Fruit fly (Drosophila melanogaster) whole organism, embryonic: ENCODE data around the gene CG5815.

Source experiments
- BEAF-32 ChIP-seq: fragments of 200-800 bp; sonication (Bioruptor generic); optimal IDR thresholded peaks from 3 replicates; lab custom pipeline; 2017; ENCODE audit warnings: missing biosample characterization, missing genetic modification characterization, mild to moderate bottlenecking, moderate library complexity, missing genetic modification reagents
- CG10462 ChIP-seq: fragments of 200-800 bp; sonication (Bioruptor generic); optimal IDR thresholded peaks from 2 replicates; lab custom pipeline; 2016; ENCODE audit warnings: missing biosample characterization, missing genetic modification characterization
- CG11085 ChIP-seq: fragments of 200-800 bp; sonication (Bioruptor generic); IDR thresholded peaks from 2 replicates; pipeline ENCODE4 v1.3.6; 2022; ENCODE audit warnings: missing biosample characterization, missing genetic modification characterization
- CG13624 ChIP-seq: fragments of 200-800 bp; sonication (Bioruptor generic); optimal IDR thresholded peaks from 2 replicates; lab custom pipeline; 2016; ENCODE audit warnings: missing biosample characterization, missing genetic modification characterization
- CG14965 ChIP-seq: fragments of 200-800 bp; sonication (Bioruptor generic); optimal IDR thresholded peaks from 2 replicates; lab custom pipeline; 2016; ENCODE audit warnings: missing biosample characterization, missing genetic modification characterization, borderline replicate concordance
- CG1603 ChIP-seq: fragments of 200-800 bp; sonication (Bioruptor generic); optimal IDR thresholded peaks from 2 replicates; lab custom pipeline; 2019; ENCODE audit warnings: missing biosample characterization, mild to moderate bottlenecking, missing genetic modification characterization, moderate library complexity
- CG18619 ChIP-seq: fragments of 200-800 bp; sonication (Bioruptor generic); optimal IDR thresholded peaks from 3 replicates; lab custom pipeline; 2017; ENCODE audit warnings: missing biosample characterization, mild to moderate bottlenecking, missing genetic modification characterization
- CG2116 ChIP-seq: fragments of 200-800 bp; sonication (Bioruptor generic); optimal IDR thresholded peaks from 3 replicates; lab custom pipeline; 2018; ENCODE audit warnings: missing biosample characterization, mild to moderate bottlenecking, missing genetic modification characterization
- CG2202 ChIP-seq: fragments of 200-800 bp; sonication (Bioruptor generic); optimal IDR thresholded peaks from 2 replicates; lab custom pipeline; 2018; ENCODE audit warnings: missing biosample characterization, mild to moderate bottlenecking, missing genetic modification characterization
- CG32767 ChIP-seq: fragments of 200-800 bp; sonication (Bioruptor generic); IDR thresholded peaks from 2 replicates; pipeline ENCODE4 v1.3.6; 2022; ENCODE audit warnings: missing biosample characterization, missing genetic modification characterization
- CG3281 ChIP-seq: fragments of 200-800 bp; sonication (Bioruptor generic); optimal IDR thresholded peaks from 3 replicates; lab custom pipeline; 2017; ENCODE audit warnings: missing biosample characterization, mild to moderate bottlenecking, missing genetic modification characterization
- CG34376 ChIP-seq: fragments of 200-800 bp; sonication (Bioruptor generic); optimal IDR thresholded peaks from 2 replicates; lab custom pipeline; 2018; ENCODE audit warnings: missing biosample characterization, mild to moderate bottlenecking, missing genetic modification characterization
- CG5953 ChIP-seq: fragments of 200-800 bp; sonication (Bioruptor generic); IDR thresholded peaks from 2 replicates; pipeline ENCODE4 v1.3.6; 2022; ENCODE audit warnings: missing biosample characterization, missing genetic modification characterization
- CG6254 ChIP-seq: fragments of 200-800 bp; sonication (Bioruptor generic); optimal IDR thresholded peaks from 3 replicates; lab custom pipeline; 2017; ENCODE audit warnings: mild to moderate bottlenecking, missing biosample characterization, missing genetic modification reagents, missing genetic modification characterization
- CG8388 ChIP-seq: fragments of 200-800 bp; sonication (Bioruptor generic); optimal IDR thresholded peaks from 2 replicates; lab custom pipeline; 2019; ENCODE audit warnings: missing biosample characterization, mild to moderate bottlenecking, missing genetic modification characterization, moderate library complexity
- CG8478 ChIP-seq: fragments of >200 bp; optimal IDR thresholded peaks from 2 replicates; lab custom pipeline; 2018
- Chrac-16 ChIP-seq: fragments of 200-800 bp; sonication (Bioruptor generic); optimal IDR thresholded peaks from 3 replicates; lab custom pipeline; 2016; ENCODE audit warnings: missing biosample characterization, missing genetic modification characterization
- Dbx ChIP-seq: fragments of 200-800 bp; sonication (Bioruptor generic); IDR thresholded peaks from 3 replicates; pipeline ENCODE4 v1.3.6; 2022; ENCODE audit warnings: missing biosample characterization, missing genetic modification characterization
- Deaf1 ChIP-seq: fragments of 200-800 bp; optimal IDR thresholded peaks from 3 replicates; lab custom pipeline; 2019; ENCODE audit warnings: missing biosample characterization, mild to moderate bottlenecking, missing genetic modification characterization, moderate library complexity
- Dll ChIP-seq: fragments of 200-800 bp; sonication (Bioruptor generic); IDR thresholded peaks from 4 replicates; pipeline ENCODE4 v1.3.6; 2022; ENCODE audit warnings: missing biosample characterization, missing genetic modification characterization; ENCODE audit not compliant: partially characterized antibody
- Fer2 ChIP-seq: fragments of 200-800 bp; sonication (Bioruptor generic); optimal IDR thresholded peaks from 2 replicates; lab custom pipeline; 2018; ENCODE audit warnings: missing biosample characterization, mild to moderate bottlenecking, missing genetic modification characterization, moderate library complexity
- Mad ChIP-seq: fragments of 200-800 bp; sonication (Bioruptor generic); optimal IDR thresholded peaks from 2 replicates; lab custom pipeline; 2016; ENCODE audit warnings: missing biosample characterization, missing genetic modification characterization
- Med ChIP-seq: fragments of 200-800 bp; sonication (Bioruptor generic); peaks from one replicate; lab custom pipeline; 2016; ENCODE audit warnings: missing biosample characterization, missing genetic modification characterization, mild to moderate bottlenecking, inconsistent platforms, moderate library complexity
- Side ChIP-seq: fragments of 200-800 bp; sonication (Bioruptor generic); optimal IDR thresholded peaks from 2 replicates; lab custom pipeline; 2016; ENCODE audit warnings: missing biosample characterization, missing genetic modification characterization
- Sox100B ChIP-seq: fragments of 200-800 bp; sonication (Bioruptor generic); optimal IDR thresholded peaks from 3 replicates; lab custom pipeline; 2018; ENCODE audit warnings: missing biosample characterization, mild to moderate bottlenecking, missing genetic modification characterization
- al ChIP-seq: fragments of 200-800 bp; sonication (Bioruptor generic); IDR thresholded peaks from 2 replicates; pipeline ENCODE4 v1.3.6; 2022; ENCODE audit warnings: missing biosample characterization, missing genetic modification characterization
- ase ChIP-seq: fragments of 200-800 bp; sonication (Bioruptor generic); IDR thresholded peaks from 3 replicates; pipeline ENCODE4 v1.3.6; 2022; ENCODE audit warnings: missing biosample characterization, missing genetic modification characterization
- ash1 ChIP-seq: fragments of 200-800 bp; sonication (Bioruptor generic); optimal IDR thresholded peaks from 2 replicates; lab custom pipeline; 2018; ENCODE audit warnings: missing biosample characterization, mild to moderate bottlenecking, missing genetic modification characterization
- caup ChIP-seq: fragments of 200-800 bp; sonication (Bioruptor generic); optimal IDR thresholded peaks from 3 replicates; lab custom pipeline; 2017; ENCODE audit warnings: missing biosample characterization, mild to moderate bottlenecking, missing genetic modification characterization, moderate library complexity; ENCODE audit not compliant: severe bottlenecking
- cg ChIP-seq: fragments of 200-800 bp; sonication (Bioruptor generic); optimal IDR thresholded peaks from 3 replicates; lab custom pipeline; 2019; ENCODE audit warnings: missing biosample characterization, mild to moderate bottlenecking, missing genetic modification characterization, moderate library complexity
- chif ChIP-seq, 2 experiments: fragments of 200-800 bp; sonication (Bioruptor generic); optimal IDR thresholded peaks; 3 replicates each; lab custom pipeline; 2016; ENCODE audit warnings: missing biosample characterization in 2 of 2, missing genetic modification characterization in 2 of 2
- chinmo ChIP-seq: fragments of 200-800 bp; sonication (Bioruptor generic); IDR thresholded peaks from 4 replicates; pipeline ENCODE4 v1.3.6; 2022; ENCODE audit warnings: missing biosample characterization, missing genetic modification characterization; ENCODE audit not compliant: partially characterized antibody
- ci ChIP-seq: fragments of 200-800 bp; sonication (Bioruptor generic); IDR thresholded peaks from 3 replicates; pipeline ENCODE4 v1.3.6; 2022; ENCODE audit warnings: missing biosample characterization, missing genetic modification characterization
- da ChIP-seq: fragments of 200-800 bp; sonication (Bioruptor generic); optimal IDR thresholded peaks from 2 replicates; lab custom pipeline; 2016; ENCODE audit warnings: missing biosample characterization, missing genetic modification characterization
- dimm ChIP-seq: fragments of 200-800 bp; sonication (Bioruptor generic); IDR thresholded peaks from 2 replicates; pipeline ENCODE4 v1.3.6; 2022; ENCODE audit warnings: missing biosample characterization, missing genetic modification characterization
- eve ChIP-seq, 2 experiments: fragments of >200 bp; optimal IDR thresholded peaks; 2 replicates each; lab custom pipeline; 2017; ENCODE audit warnings: missing biosample characterization in 2 of 2, missing genetic modification characterization in 2 of 2
- gfzf ChIP-seq: fragments of 200-800 bp; sonication (Bioruptor generic); optimal IDR thresholded peaks from 2 replicates; lab custom pipeline; 2016; ENCODE audit warnings: missing biosample characterization, mild to moderate bottlenecking, missing genetic modification characterization, moderate library complexity
- h ChIP-seq: fragments of >200 bp; optimal IDR thresholded peaks from 2 replicates; lab custom pipeline; 2017
- her ChIP-seq: fragments of 200-800 bp; sonication (Bioruptor generic); optimal IDR thresholded peaks from 2 replicates; lab custom pipeline; 2016; ENCODE audit warnings: missing biosample characterization, missing genetic modification characterization
- hkb ChIP-seq, 2 experiments: fragments of 200-800 bp in 1 of 2; fragments of >200 bp in 1 of 2; sonication (Bioruptor generic) in 1 of 2; IDR thresholded peaks in 1 of 2; optimal IDR thresholded peaks in 1 of 2; 2 replicates each; pipeline versions ENCODE4 v1.3.6 to Lab custom; 2017 to 2022; ENCODE audit warnings: missing biosample characterization in 1 of 2, missing genetic modification characterization in 1 of 2
- nerfin-1 ChIP-seq: fragments of 200-800 bp; sonication (Bioruptor generic); optimal IDR thresholded peaks from 3 replicates; lab custom pipeline; 2019; ENCODE audit warnings: missing biosample characterization, mild to moderate bottlenecking, missing genetic modification characterization, moderate library complexity
- oc ChIP-seq: fragments of 200-800 bp; sonication (Bioruptor generic); optimal IDR thresholded peaks from 2 replicates; lab custom pipeline; 2018; ENCODE audit warnings: missing biosample characterization, mild to moderate bottlenecking, missing genetic modification characterization, moderate library complexity
- pan ChIP-seq, 4 experiments: fragments of >200 bp in 3 of 4; fragments of 200-800 bp in 1 of 4; sonication (Bioruptor generic) in 1 of 4; optimal IDR thresholded peaks in 3 of 4; IDR thresholded peaks in 1 of 4; 2 replicates each; pipeline versions ENCODE4 v1.3.6 to Lab custom; 2017 to 2022; ENCODE audit warnings: missing biosample characterization in 2 of 4, missing genetic modification characterization in 2 of 4, mixed read lengths in 1 of 4
- scrt ChIP-seq: fragments of 200-800 bp; sonication (Bioruptor generic); optimal IDR thresholded peaks from 2 replicates; lab custom pipeline; 2018; ENCODE audit warnings: missing biosample characterization, mild to moderate bottlenecking, missing genetic modification characterization, moderate library complexity
- sim ChIP-seq: fragments of 200-800 bp; sonication (Bioruptor generic); IDR thresholded peaks from 2 replicates; pipeline ENCODE4 v1.3.6; 2022; ENCODE audit warnings: missing biosample characterization, missing genetic modification characterization
- sima ChIP-seq: fragments of 200-800 bp; sonication (Bioruptor generic); optimal IDR thresholded peaks from 2 replicates; lab custom pipeline; 2016; ENCODE audit warnings: missing biosample characterization, missing genetic modification characterization
- stwl ChIP-seq: fragments of 200-800 bp; sonication (Bioruptor generic); optimal IDR thresholded peaks from 3 replicates; lab custom pipeline; 2018; ENCODE audit warnings: missing biosample characterization, mild to moderate bottlenecking, missing genetic modification characterization, moderate library complexity
- tap ChIP-seq: fragments of 200-800 bp; optimal IDR thresholded peaks from 3 replicates; lab custom pipeline; 2019; ENCODE audit warnings: missing biosample characterization, mild to moderate bottlenecking, missing genetic modification characterization, moderate library complexity
- tin ChIP-seq: fragments of 200-800 bp; sonication (Bioruptor generic); optimal IDR thresholded peaks from 3 replicates; lab custom pipeline; 2016; ENCODE audit warnings: missing biosample characterization, missing genetic modification characterization
- wor ChIP-seq: fragments of 200-800 bp; sonication (Bioruptor generic); IDR thresholded peaks from 2 replicates; pipeline ENCODE4 v1.3.6; 2022; ENCODE audit warnings: missing biosample characterization, missing genetic modification characterization

Gene CG5815

DNA sequence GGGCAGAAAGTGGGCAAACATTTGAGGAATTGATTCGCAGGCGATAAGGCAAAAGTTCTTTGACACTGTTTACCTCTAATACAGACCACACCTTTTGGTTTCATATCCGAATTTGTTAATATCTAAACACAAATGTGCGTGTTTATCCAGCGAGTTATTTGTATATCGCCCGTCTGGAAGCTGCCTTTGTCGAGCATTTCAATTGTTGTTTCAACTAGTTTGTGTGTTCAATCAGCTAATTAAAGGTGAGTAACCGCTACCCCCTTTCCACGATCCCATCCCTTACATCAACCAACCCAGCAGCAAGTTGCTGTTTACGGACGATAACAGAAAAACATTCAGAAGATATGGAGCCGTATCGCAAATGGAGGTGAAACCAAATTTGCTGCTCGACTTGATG is 19.0 kb downstream of the CG5815 start (continued):
- TF ChIP-seq Dbx (GFP tag; lab: Robert Waterston, UW) (peak; percentile 81; the same call in 2 of the 3 replicates), cg (GFP tag; lab: Kevin White, UChicago) (no peak), CG10462 (GFP tag; lab: Kevin White, UChicago) (no peak), CG5953 (GFP tag; lab: Robert Waterston, UW) (0 out of 2 replicates have a peak, but pooled peaks have one; percentile 39), CG13624 (GFP tag; lab: Kevin White, UChicago) (peak; percentile 32), chif (GFP tag; optimal IDR thresholded peaks at IDR 0.05; lab: Kevin White, UChicago) (no peak), Mad (GFP tag; lab: Kevin White, UChicago) (no peak), Dll (GFP tag; lab: Robert Waterston, UW) (no peak), tap (tag; lab: Kevin White, UChicago) (no peak), wor (GFP tag; lab: Robert Waterston, UW) (no peak), h (lab: Kevin White, UChicago) (no peak), Fer2 (tag; lab: Kevin White, UChicago) (peak; percentile 13), da (GFP tag; lab: Kevin White, UChicago) (peak; percentile 20), pan (optimal IDR thresholded peaks at IDR 0.05; lab: Kevin White, UChicago) (no peak), pan (GFP tag; optimal IDR thresholded peaks at IDR 0.05 in 1 of 2, IDR thresholded peaks at IDR 0.05 in 1 of 2) (peak in 1 of 2 experiments; percentile 52), gfzf (no peak), ash1 (peak; percentile 60), oc (tag; lab: Kevin White, UChicago) (no peak), BEAF-32 (GFP tag; lab: Kevin White, UChicago) (no peak), Chrac-16 (GFP tag; lab: Kevin White, UChicago) (no peak), Deaf1 (no peak), CG18619 (GFP tag; lab: Kevin White, UChicago) (peak; percentile 43), CG8388 (GFP tag; lab: Kevin White, UChicago) (no peak), tin (GFP tag; lab: Kevin White, UChicago) (no peak), Med (GFP tag; lab: Kevin White, UChicago) (peak; percentile 95), hkb (optimal IDR thresholded peaks at IDR 0.05; lab: Kevin White, UChicago) (no peak), hkb (GFP tag; IDR thresholded peaks at IDR 0.05; lab: Robert Waterston, UW) (peak; percentile 53), CG32767 (GFP tag; lab: Robert Waterston, UW) (0 out of 2 replicates have a peak, but pooled peaks have one; percentile 32), nerfin-1 (tag; lab: Kevin White, UChicago) (no peak), stwl (no peak), sim (GFP tag; lab: Robert Waterston, UW) (no peak), ase (no peak), CG11085 (GFP tag; lab: Robert Waterston, UW) (peak; percentile 46; the same call in 1 of the 2 replicates), eve (GFP tag; optimal IDR thresholded peaks at IDR 0.05; lab: Kevin White, UChicago) (no peak), CG2202 (tag; lab: Kevin White, UChicago) (no peak), CG6254 (GFP tag; lab: Kevin White, UChicago) (no peak), CG1603 (tag; lab: Kevin White, UChicago) (no peak), dimm (GFP tag; lab: Robert Waterston, UW) (no peak), Side (GFP tag; lab: Kevin White, UChicago) (peak; percentile 64), CG3281 (peak; percentile 79), CG8478 (no peak), al (GFP tag; lab: Robert Waterston, UW) (no peak), CG34376 (GFP tag; lab: Kevin White, UChicago) (peak; percentile 63), scrt (GFP tag; lab: Kevin White, UChicago) (peak; percentile 52), Sox100B (GFP tag; lab: Kevin White, UChicago) (no peak), sima (GFP tag; lab: Kevin White, UChicago) (no peak), caup (GFP tag; lab: Kevin White, UChicago) (peak; percentile 86), her (GFP tag; lab: Kevin White, UChicago) (peak; percentile 68), CG14965 (GFP tag; lab: Kevin White, UChicago) (no peak), chinmo (GFP tag; lab: Robert Waterston, UW) (0 out of 4 replicates have a peak, but pooled peaks have one; percentile 35), ci (GFP tag; lab: Robert Waterston, UW) (peak; percentile 58; the same call in 2 of the 3 replicates), CG2116 (GFP tag; lab: Kevin White, UChicago) (no peak)
